Worm (Caenorhabditis elegans) whole organism, young adult: Measurements from ENCODE around the gene btb-2.

Experiments used
- B0019.2 ChIP-seq: fragments of 200-800 bp; sonication (Bioruptor generic); conservative IDR thresholded peaks from 2 replicates; pipeline ENCODE4 v1.3.6; 2022; ENCODE audit warnings: missing genetic modification reagents, missing genetic modification characterization, missing compliant biosample characterization
- B0035.1 ChIP-seq: sonication (generic microtip); optimal IDR thresholded peaks from 2 replicates; lab custom pipeline; 2016; ENCODE audit warnings: missing genetic modification characterization, mild to moderate bottlenecking, missing compliant biosample characterization, missing genotype, missing genetic modification reagents
- B0336.3 ChIP-seq: fragments of 200-800 bp; sonication (Bioruptor generic); IDR thresholded peaks from 2 replicates; pipeline ENCODE4 v1.3.6; 2022; ENCODE audit warnings: missing genetic modification characterization, missing compliant biosample characterization
- F22D6.2 ChIP-seq: sonication (generic microtip); optimal IDR thresholded peaks from 2 replicates; lab custom pipeline; 2016; ENCODE audit warnings: mild to moderate bottlenecking, missing genetic modification characterization, missing compliant biosample characterization
- F23B12.7 ChIP-seq: sonication (generic microtip); optimal IDR thresholded peaks from 2 replicates; lab custom pipeline; 2017; ENCODE audit warnings: missing genetic modification characterization, mild to moderate bottlenecking, missing compliant biosample characterization, antibody characterized with exemption, moderate library complexity; ENCODE audit not compliant: insufficient read depth
- F49E8.2 ChIP-seq: sonication (generic microtip); optimal IDR thresholded peaks from 3 replicates; lab custom pipeline; 2017; ENCODE audit warnings: missing genetic modification characterization, mild to moderate bottlenecking, missing compliant biosample characterization, antibody characterized with exemption, moderate library complexity; ENCODE audit not compliant: insufficient read depth
- F57C9.4 ChIP-seq: sonication (generic microtip); optimal IDR thresholded peaks from 2 replicates; lab custom pipeline; 2017; ENCODE audit warnings: mild to moderate bottlenecking, missing genetic modification characterization, missing compliant biosample characterization
- K11D2.4 ChIP-seq: fragments of 200-800 bp; sonication (Bioruptor generic); IDR thresholded peaks from 2 replicates; pipeline ENCODE4 v1.3.6; 2022; ENCODE audit warnings: missing genetic modification reagents, missing genetic modification characterization, missing compliant biosample characterization
- Y79H2A.3 ChIP-seq: fragments of 200-800 bp; sonication (Bioruptor generic); conservative IDR thresholded peaks from 2 replicates; pipeline ENCODE4 v1.3.6; 2022; ENCODE audit warnings: missing genetic modification reagents, missing genetic modification characterization, missing compliant biosample characterization
- aptf-2 ChIP-seq: fragments of 200-800 bp; sonication (Bioruptor generic); conservative IDR thresholded peaks from 2 replicates; pipeline ENCODE4 v1.3.6; 2022; ENCODE audit warnings: missing genetic modification reagents, missing genetic modification characterization, missing compliant biosample characterization
- aptf-3 ChIP-seq: fragments of 200-800 bp; sonication (Bioruptor generic); IDR thresholded peaks from 2 replicates; pipeline ENCODE4 v1.3.6; 2022; ENCODE audit warnings: missing genetic modification characterization, missing compliant biosample characterization
- attf-5 ChIP-seq: fragments of 200-800 bp; sonication (Bioruptor generic); optimal IDR thresholded peaks from 2 replicates; lab custom pipeline; 2018; ENCODE audit warnings: mild to moderate bottlenecking, missing genetic modification characterization, missing compliant biosample characterization
- attf-6 ChIP-seq: fragments of 200-800 bp; sonication (Bioruptor generic); IDR thresholded peaks from 2 replicates; pipeline ENCODE4 v1.3.6; 2022; ENCODE audit warnings: missing genetic modification reagents, missing genetic modification characterization, missing compliant biosample characterization
- bed-1 ChIP-seq: fragments of 200-800 bp; sonication (Bioruptor generic); IDR thresholded peaks from 2 replicates; pipeline ENCODE4 v1.3.6; 2022; ENCODE audit warnings: missing genetic modification reagents, missing genetic modification characterization, missing compliant biosample characterization
- ceh-100 ChIP-seq: fragments of 200-800 bp; sonication (Bioruptor generic); IDR thresholded peaks from 2 replicates; pipeline ENCODE4 v1.3.6; 2022; ENCODE audit warnings: missing genetic modification reagents, missing genetic modification characterization, missing compliant biosample characterization
- ceh-27 ChIP-seq: fragments of 200-800 bp; sonication (Bioruptor generic); optimal IDR thresholded peaks from 2 replicates; lab custom pipeline; 2018; ENCODE audit warnings: mild to moderate bottlenecking, missing genetic modification characterization, moderate library complexity, missing compliant biosample characterization
- dpff-1 ChIP-seq: sonication (generic microtip); optimal IDR thresholded peaks from 2 replicates; lab custom pipeline; 2017; ENCODE audit warnings: mild to moderate bottlenecking, missing genetic modification characterization, missing compliant biosample characterization
- ets-4 ChIP-seq: fragments of 200-800 bp; sonication (Bioruptor generic); optimal IDR thresholded peaks from 2 replicates; lab custom pipeline; 2018; ENCODE audit warnings: mild to moderate bottlenecking, missing genetic modification characterization, missing compliant biosample characterization
- hmg-1.2 ChIP-seq: fragments of 200-800 bp; sonication (Bioruptor generic); IDR thresholded peaks from 2 replicates; pipeline ENCODE4 v1.3.6; 2022; ENCODE audit warnings: missing genetic modification reagents, missing genetic modification characterization, missing compliant biosample characterization
- lin-54 ChIP-seq: fragments of 200-800 bp; sonication (Bioruptor generic); optimal IDR thresholded peaks from 2 replicates; lab custom pipeline; 2018; ENCODE audit warnings: mild to moderate bottlenecking, missing genetic modification characterization, missing compliant biosample characterization
- madf-10 ChIP-seq: sonication (generic microtip); optimal IDR thresholded peaks from 2 replicates; lab custom pipeline; 2016; ENCODE audit warnings: mild to moderate bottlenecking, missing genetic modification characterization, missing compliant biosample characterization
- madf-3 ChIP-seq: fragments of 200-800 bp; sonication (Bioruptor generic); IDR thresholded peaks from 2 replicates; pipeline ENCODE4 v1.3.6; 2022; ENCODE audit warnings: missing genetic modification reagents, missing genetic modification characterization, missing compliant biosample characterization
- madf-6 ChIP-seq: fragments of 200-800 bp; sonication (Bioruptor generic); IDR thresholded peaks from 2 replicates; pipeline ENCODE4 v1.3.6; 2022; ENCODE audit warnings: missing genetic modification reagents, missing genetic modification characterization, missing compliant biosample characterization
- mcd-1 ChIP-seq: fragments of 200-800 bp; sonication (Bioruptor generic); IDR thresholded peaks from 2 replicates; pipeline ENCODE4 v1.3.6; 2022; ENCODE audit warnings: missing genetic modification reagents, missing genetic modification characterization, missing compliant biosample characterization
- mel-28 ChIP-seq: sonication (generic microtip); optimal IDR thresholded peaks from 2 replicates; lab custom pipeline; 2016; ENCODE audit warnings: borderline replicate concordance, mild to moderate bottlenecking, missing genetic modification characterization, missing compliant biosample characterization
- mes-4 ChIP-seq: sonication (generic microtip); optimal IDR thresholded peaks from 2 replicates; lab custom pipeline; 2016; ENCODE audit warnings: missing genotype, missing genetic modification characterization, missing compliant biosample characterization
- nhr-179 ChIP-seq: sonication (generic microtip); optimal IDR thresholded peaks from 2 replicates; lab custom pipeline; 2016; ENCODE audit warnings: mild to moderate bottlenecking, missing genetic modification characterization, missing compliant biosample characterization
- rcor-1 ChIP-seq: fragments of 200-800 bp; sonication (Bioruptor generic); IDR thresholded peaks from 2 replicates; pipeline ENCODE4 v1.3.6; 2022; ENCODE audit warnings: missing genetic modification reagents, missing genetic modification characterization, missing compliant biosample characterization
- rec-8 ChIP-seq, 2 experiments: sonication (generic microtip); optimal IDR thresholded peaks; 2 replicates each; lab custom pipeline; 2016; ENCODE audit warnings: mild to moderate bottlenecking in 2 of 2, missing genetic modification characterization in 2 of 2, missing genetic modification reagents in 2 of 2, missing genotype in 2 of 2, missing biosample characterization in 1 of 2, missing compliant biosample characterization in 1 of 2, moderate library complexity in 1 of 2
- snpc-1.1 ChIP-seq: sonication (generic microtip); optimal IDR thresholded peaks from 2 replicates; lab custom pipeline; 2017; ENCODE audit warnings: missing genetic modification characterization, mild to moderate bottlenecking, missing compliant biosample characterization, antibody characterized with exemption, moderate library complexity, missing genotype, missing genetic modification reagents; ENCODE audit not compliant: insufficient read depth
- unc-130 ChIP-seq: sonication (generic microtip); optimal IDR thresholded peaks from 2 replicates; lab custom pipeline; 2016; ENCODE audit warnings: missing genetic modification reagents, missing genetic modification characterization, missing compliant biosample characterization
- unc-62 ChIP-seq: fragments of 150-350 bp; optimal IDR thresholded peaks from 2 replicates; lab custom pipeline; 2014; ENCODE audit warnings: missing biosample characterization, missing genetic modification reagents, missing genetic modification characterization
- zfh-2 ChIP-seq: fragments of 200-800 bp; sonication (Bioruptor generic); conservative IDR thresholded peaks from 2 replicates; pipeline ENCODE4 v1.3.6; 2022; ENCODE audit warnings: missing genetic modification reagents, missing genetic modification characterization, missing compliant biosample characterization
- zim-3 ChIP-seq: sonication (generic microtip); optimal IDR thresholded peaks from 2 replicates; lab custom pipeline; 2017; ENCODE audit warnings: mild to moderate bottlenecking, missing genetic modification characterization, moderate library complexity, missing compliant biosample characterization
- ztf-18 ChIP-seq: sonication (generic microtip); optimal IDR thresholded peaks from 2 replicates; lab custom pipeline; 2016; ENCODE audit warnings: missing genotype, mild to moderate bottlenecking, missing genetic modification characterization, missing compliant biosample characterization
- ztf-25 ChIP-seq: fragments of 200-800 bp; sonication (Bioruptor generic); IDR thresholded peaks from 2 replicates; pipeline ENCODE4 v1.3.6; 2022; ENCODE audit warnings: missing genetic modification reagents, missing genetic modification characterization, missing compliant biosample characterization
- ztf-26 ChIP-seq: sonication (generic microtip); optimal IDR thresholded peaks from 2 replicates; lab custom pipeline; 2017; ENCODE audit warnings: missing genetic modification characterization, missing compliant biosample characterization

btb-2 gene

DNA sequence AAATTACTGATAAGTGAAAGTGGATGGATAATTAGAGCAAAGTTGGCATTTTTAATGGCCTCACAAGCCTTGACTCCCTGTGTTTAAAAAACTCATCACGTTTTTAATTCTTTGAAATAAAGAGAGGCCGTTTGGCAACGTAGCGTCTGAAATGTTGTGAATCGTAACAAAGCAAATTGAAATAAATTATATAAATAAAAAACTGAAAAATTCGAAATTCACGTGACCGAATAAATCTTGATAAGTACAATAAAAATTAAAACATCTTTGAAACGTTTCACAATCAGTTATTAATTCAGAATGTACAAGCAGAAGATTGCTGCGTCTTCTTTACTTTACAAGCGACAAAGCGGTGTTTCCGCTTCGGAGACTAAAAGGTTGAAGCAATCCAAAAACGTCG is 21.1 kb downstream of the btb-2 start, which contains the start of gene K03H9.3:
K03H9.3 (plus strand) TSS at position 301 of the 400 bp plus-strand sequence.
- TF ChIP-seq aptf-3 (GFP tag; lab: Robert Waterston, UW), result no peak
- no peak for TF ChIP-seq unc-62 (GFP tag; lab: Kevin White, UChicago)
- no peak for TF ChIP-seq ztf-25 (GFP tag; lab: Robert Waterston, UW)
- TF ChIP-seq zim-3 (tag; lab: Kevin White, UChicago), result no peak
- TF ChIP-seq lin-54 (GFP tag; lab: Kevin White, UChicago), result no peak
- no peak for TF ChIP-seq bed-1 (GFP tag; lab: Robert Waterston, UW)
- TF ChIP-seq dpff-1 (tag; lab: Kevin White, UChicago), result no peak
- TF ChIP-seq ztf-26 (tag; lab: Kevin White, UChicago), result no peak
- TF ChIP-seq F23B12.7 (tag; lab: Kevin White, UChicago), result no peak
- TF ChIP-seq F22D6.2, result no peak
- no peak for TF ChIP-seq mel-28 (tag; lab: Kevin White, UChicago)
- no peak for TF ChIP-seq B0019.2 (GFP tag; lab: Robert Waterston, UW)
- no peak for TF ChIP-seq Y79H2A.3
- TF ChIP-seq ztf-18 (tag; lab: Kevin White, UChicago), result no peak

- TF ChIP-seq aptf-2 (GFP tag; lab: Robert Waterston, UW) (no peak), ceh-27 (no peak), F57C9.4 (tag; lab: Kevin White, UChicago) (no peak), snpc-1.1 (tag; lab: Kevin White, UChicago) (no peak), mcd-1 (GFP tag; lab: Robert Waterston, UW) (no peak), mel-28 (tag; lab: Kevin White, UChicago) (no peak), attf-5 (GFP tag; lab: Kevin White, UChicago) (no peak), madf-10 (tag; lab: Kevin White, UChicago) (no peak), ets-4 (GFP tag; lab: Kevin White, UChicago) (no peak), attf-6 (GFP tag; lab: Robert Waterston, UW) (no peak), K11D2.4 (GFP tag; lab: Robert Waterston, UW) (no peak), rcor-1 (GFP tag; lab: Robert Waterston, UW) (no peak), nhr-179 (tag; lab: Kevin White, UChicago) (no peak), ceh-100 (no peak), F23B12.7 (tag; lab: Kevin White, UChicago) (no peak)
Observed at ce11 chrII:6425993-6426392, 24.2 kb downstream of the btb-2 start, which contains the start of gene col-75. col-75 (plus strand) TSS chrII:6426293.

- TF ChIP-seq mes-4 (tag; lab: Kevin White, UChicago) (no peak), madf-6 (no peak), dpff-1 (tag; lab: Kevin White, UChicago) (no peak), B0035.1 (tag; lab: Kevin White, UChicago) (no peak), madf-3 (GFP tag; lab: Robert Waterston, UW) (no peak), unc-130 (no peak), F49E8.2 (no peak), B0336.3 (GFP tag; lab: Robert Waterston, UW) (no peak), zfh-2 (GFP tag; lab: Robert Waterston, UW) (no peak), rec-8 (tag; optimal IDR thresholded peaks at IDR 0.05; lab: Kevin White, UChicago) (no peak), hmg-1.2 (GFP tag; lab: Robert Waterston, UW) (no peak)
- TF ChIP-seq, all 124 proteins: peak for 0
Observed at ce11 chrII:6436845-6437244, 35.1 kb downstream of the btb-2 start.
